Fruit fly (Drosophila melanogaster): Measurements from ENCODE around the gene CG4239.

The CG4239 gene

DNA sequence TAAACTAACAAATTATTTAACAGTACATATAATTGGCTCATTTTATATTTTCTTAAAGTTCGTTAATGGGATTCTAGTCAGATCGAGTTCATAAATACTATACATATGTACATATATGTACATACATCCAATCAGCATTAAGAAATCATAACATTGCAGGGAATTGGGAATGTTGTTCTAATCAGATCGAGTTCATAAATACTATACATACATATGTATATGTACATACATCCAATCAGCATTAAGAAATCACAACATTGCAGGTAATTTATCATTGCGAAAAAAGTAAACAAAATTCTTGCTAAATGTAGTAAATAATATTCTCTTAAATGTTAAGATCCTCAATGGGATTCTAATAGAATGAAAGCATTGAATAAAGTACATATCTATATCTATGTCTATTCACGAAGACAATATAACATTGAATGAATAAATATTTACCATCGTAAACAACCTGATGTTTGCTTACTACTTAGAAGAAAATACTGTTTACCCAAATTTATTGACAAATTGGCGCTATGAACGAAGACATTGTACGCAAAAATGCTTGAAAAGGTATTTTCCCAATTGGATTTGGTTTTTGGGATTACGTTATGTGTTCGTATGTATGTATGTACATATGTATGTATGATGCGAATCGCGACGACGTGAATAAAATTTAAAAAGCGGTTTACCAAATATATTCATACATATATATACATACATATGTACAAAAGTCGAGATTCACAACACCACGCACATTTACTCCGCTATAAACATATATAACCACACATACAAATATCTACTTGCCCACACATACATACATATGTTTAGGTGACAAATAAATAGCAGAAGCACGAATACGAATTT, 1.2 kb upstream of the CG4239 start (continued):
- TF ChIP-seq CG11695 (GFP tag; IDR thresholded peaks at IDR 0.05): peak; percentile 80
- TF ChIP-seq aop (GFP tag; IDR thresholded peaks at IDR 0.05): no peak
- peak; percentile 88 for TF ChIP-seq CG4328 (GFP tag; optimal IDR thresholded peaks at IDR 0.05)
- peak; percentile 91 for TF ChIP-seq CG18599 (GFP tag; optimal IDR thresholded peaks at IDR 0.05)
- TF ChIP-seq jigr1 (GFP tag; IDR thresholded peaks at IDR 0.05): no peak
- TF ChIP-seq CG9817 (tag; optimal IDR thresholded peaks at IDR 0.05): peak; percentile 56
- TF ChIP-seq CG10565 (GFP tag; optimal IDR thresholded peaks at IDR 0.05): no peak
- no peak for TF ChIP-seq usp (GFP tag; optimal IDR thresholded peaks at IDR 0.05)
- peak; percentile 80 for TF ChIP-seq scrt (GFP tag; optimal IDR thresholded peaks at IDR 0.05)
- peak; percentile 70 for TF ChIP-seq CG7556 (GFP tag; optimal IDR thresholded peaks at IDR 0.05)
- TF ChIP-seq crp (GFP tag; optimal IDR thresholded peaks at IDR 0.05): no peak
- peak; percentile 50 for TF ChIP-seq CG17829 (tag; optimal IDR thresholded peaks at IDR 0.05)
- TF ChIP-seq ttk (GFP tag; IDR thresholded peaks at IDR 0.05): no peak
- TF ChIP-seq TFAM (GFP tag; optimal IDR thresholded peaks at IDR 0.05): peak; percentile 0
- TF ChIP-seq CG8281 (tag; optimal IDR thresholded peaks at IDR 0.05): peak; percentile 82
- TF ChIP-seq CG3726 (GFP tag; IDR thresholded peaks at IDR 0.05): no peak; the same call in 2 of the 3 replicates
- peak; percentile 73 for TF ChIP-seq pfk (GFP tag; optimal IDR thresholded peaks at IDR 0.05)
- TF ChIP-seq Deaf1 (tag; optimal IDR thresholded peaks at IDR 0.05): no peak
- peak; percentile 32; the same call in 1 of the 2 replicates for TF ChIP-seq CG1024 (GFP tag; IDR thresholded peaks at IDR 0.05)
- TF ChIP-seq CG1529 (GFP tag; optimal IDR thresholded peaks at IDR 0.05): peak; percentile 62
- TF ChIP-seq Mad (GFP tag; optimal IDR thresholded peaks at IDR 0.05): no peak
- no peak for TF ChIP-seq Optix (GFP tag; IDR thresholded peaks at IDR 0.05)
- peak; percentile 62 for TF ChIP-seq CG13624 (GFP tag; optimal IDR thresholded peaks at IDR 0.05)
- TF ChIP-seq CG15011 (GFP tag; optimal IDR thresholded peaks at IDR 0.05): peak; percentile 91
- peak; percentile 29 for TF ChIP-seq psq (GFP tag; optimal IDR thresholded peaks at IDR 0.05)
- TF ChIP-seq jing (GFP tag; optimal IDR thresholded peaks at IDR 0.05): no peak
- TF ChIP-seq ab (GFP tag; optimal IDR thresholded peaks at IDR 0.05): no peak
- peak; percentile 67 for TF ChIP-seq CG17912 (GFP tag; optimal IDR thresholded peaks at IDR 0.05)
- TF ChIP-seq unc-4 (GFP tag; IDR thresholded peaks at IDR 0.05; ENCODE audit: partially characterized antibody): no peak
- peak; percentile 3 to 62 for TF ChIP-seq chif (GFP tag; optimal IDR thresholded peaks at IDR 0.05)
- no peak for TF ChIP-seq cato (GFP tag; optimal IDR thresholded peaks at IDR 0.05; ENCODE audit: borderline replicate concordance)
- TF ChIP-seq CG13296 (GFP tag; optimal IDR thresholded peaks at IDR 0.05): peak; percentile 94
- peak; percentile 15 for TF ChIP-seq CG8944 (GFP tag; optimal IDR thresholded peaks at IDR 0.05)
- no peak for TF ChIP-seq esg (GFP tag; conservative IDR thresholded peaks at IDR 0.05)
- peak; percentile 80 for TF ChIP-seq salm (tag; optimal IDR thresholded peaks at IDR 0.05)
- no peak for TF ChIP-seq prd (optimal IDR thresholded peaks at IDR 0.05)
- peak; percentile 12; the same call in 1 of the 3 replicates for TF ChIP-seq prd (GFP tag; IDR thresholded peaks at IDR 0.05)
- no peak for TF ChIP-seq CG6791 (GFP tag; IDR thresholded peaks at IDR 0.05; ENCODE audit: partially characterized antibody)
- TF ChIP-seq seq (GFP tag; IDR thresholded peaks at IDR 0.05): peak; percentile 75
- TF ChIP-seq Gsc (GFP tag; IDR thresholded peaks at IDR 0.05): no peak
- no peak for TF ChIP-seq hbn (GFP tag; IDR thresholded peaks at IDR 0.05; ENCODE audit: partially characterized antibody)
- no peak for TF ChIP-seq CG6654 (GFP tag; optimal IDR thresholded peaks at IDR 0.05)
- TF ChIP-seq sug (tag; optimal IDR thresholded peaks at IDR 0.05): peak; percentile 84
- TF ChIP-seq ind (GFP tag; optimal IDR thresholded peaks at IDR 0.05): no peak
- TF ChIP-seq ham (GFP tag; IDR thresholded peaks at IDR 0.05): no peak
- peak; percentile 92 for TF ChIP-seq Fer1 (GFP tag; optimal IDR thresholded peaks at IDR 0.05)
- no peak for TF ChIP-seq ems (GFP tag; optimal IDR thresholded peaks at IDR 0.05)
- TF ChIP-seq HLH3B (GFP tag; IDR thresholded peaks at IDR 0.05): peak; percentile 58; the same call in 1 of the 2 replicates
- no peak for TF ChIP-seq CG1832 (GFP tag; optimal IDR thresholded peaks at IDR 0.05)

All from whole organism, embryonic.